Fruit fly (Drosophila melanogaster) whole organism, embryonic: ENCODE measurements around the gene Nepl13.

ENCODE experiments used
- CG10274 ChIP-seq: fragments of 200-800 bp; sonication (Bioruptor generic); optimal IDR thresholded peaks from 3 replicates; lab custom pipeline; 2017; ENCODE audit warnings: missing biosample characterization, mild to moderate bottlenecking, missing genetic modification characterization
- CG11504 ChIP-seq: fragments of 200-800 bp; sonication (Bioruptor generic); optimal IDR thresholded peaks from 3 replicates; lab custom pipeline; 2019; ENCODE audit warnings: missing biosample characterization, mild to moderate bottlenecking, missing genetic modification characterization, moderate library complexity
- CG14050 ChIP-seq: fragments of 200-800 bp; sonication (Bioruptor generic); IDR thresholded peaks from 3 replicates; pipeline ENCODE4 v1.3.6; 2022; ENCODE audit warnings: missing biosample characterization, missing genetic modification characterization
- CG15514 ChIP-seq: fragments of 200-800 bp; sonication (Bioruptor generic); optimal IDR thresholded peaks from 3 replicates; lab custom pipeline; 2017; ENCODE audit warnings: missing biosample characterization, missing genetic modification characterization, mild to moderate bottlenecking, moderate library complexity, missing genetic modification reagents
- CG15601 ChIP-seq: fragments of 200-800 bp; sonication (Bioruptor generic); optimal IDR thresholded peaks from 3 replicates; lab custom pipeline; 2019; ENCODE audit warnings: missing biosample characterization, mild to moderate bottlenecking, missing genetic modification characterization, moderate library complexity
- CG16863 ChIP-seq: fragments of 200-800 bp; sonication (Bioruptor generic); optimal IDR thresholded peaks from 3 replicates; lab custom pipeline; 2016; ENCODE audit warnings: missing biosample characterization, missing genetic modification characterization
- CG17328 ChIP-seq: fragments of 200-800 bp; sonication (Bioruptor generic); IDR thresholded peaks from 2 replicates; pipeline ENCODE4 v1.3.6; 2022; ENCODE audit warnings: missing biosample characterization, missing genetic modification characterization
- CG17568 ChIP-seq: fragments of 200-800 bp; sonication (Bioruptor generic); optimal IDR thresholded peaks from 2 replicates; lab custom pipeline; 2018; ENCODE audit warnings: missing biosample characterization, mild to moderate bottlenecking, missing genetic modification characterization, moderate library complexity
- CG17802 ChIP-seq: fragments of 200-800 bp; sonication (Bioruptor generic); optimal IDR thresholded peaks from 2 replicates; lab custom pipeline; 2018; ENCODE audit warnings: missing biosample characterization, mild to moderate bottlenecking, missing genetic modification characterization, moderate library complexity
- CG1832 ChIP-seq: fragments of 200-800 bp; sonication (Bioruptor generic); optimal IDR thresholded peaks from 2 replicates; lab custom pipeline; 2017; ENCODE audit warnings: missing biosample characterization, mild to moderate bottlenecking, missing genetic modification characterization, inconsistent platforms
- CG30403 ChIP-seq: fragments of 200-800 bp; sonication (Bioruptor generic); optimal IDR thresholded peaks from 3 replicates; lab custom pipeline; 2016; ENCODE audit warnings: missing biosample characterization, missing genetic modification characterization
- CG34422 ChIP-seq: fragments of 200-800 bp; sonication (Bioruptor generic); IDR thresholded peaks from 3 replicates; pipeline ENCODE4 v1.3.6; 2022; ENCODE audit warnings: missing biosample characterization, missing genetic modification characterization
- CG4360 ChIP-seq: fragments of 200-800 bp; sonication (Bioruptor generic); IDR thresholded peaks from 2 replicates; pipeline ENCODE4 v1.3.6; 2022; ENCODE audit warnings: missing biosample characterization, missing genetic modification characterization
- CG6654 ChIP-seq: fragments of 200-800 bp; sonication (Bioruptor generic); optimal IDR thresholded peaks from 2 replicates; lab custom pipeline; 2017; ENCODE audit warnings: missing biosample characterization, mild to moderate bottlenecking, missing genetic modification characterization
- CG8944 ChIP-seq: fragments of 200-800 bp; sonication (Bioruptor generic); optimal IDR thresholded peaks from 3 replicates; lab custom pipeline; 2016; ENCODE audit warnings: missing biosample characterization, missing genetic modification characterization
- CHES-1-like ChIP-seq: fragments of 200-800 bp; sonication (Bioruptor generic); optimal IDR thresholded peaks from 2 replicates; lab custom pipeline; 2016; ENCODE audit warnings: missing biosample characterization, missing genetic modification characterization
- D19B ChIP-seq: fragments of 200-800 bp; sonication (Bioruptor generic); optimal IDR thresholded peaks from 2 replicates; lab custom pipeline; 2017; ENCODE audit warnings: missing biosample characterization, mild to moderate bottlenecking, missing genetic modification characterization
- Dek ChIP-seq: fragments of 200-800 bp; sonication (Bioruptor generic); optimal IDR thresholded peaks from 3 replicates; lab custom pipeline; 2019; ENCODE audit warnings: missing biosample characterization, mild to moderate bottlenecking, missing genetic modification characterization, moderate library complexity
- Elba2 ChIP-seq: fragments of 200-800 bp; sonication (Bioruptor generic); optimal IDR thresholded peaks from 3 replicates; lab custom pipeline; 2016; ENCODE audit warnings: missing biosample characterization, missing genetic modification characterization
- Fer2 ChIP-seq: fragments of 200-800 bp; sonication (Bioruptor generic); optimal IDR thresholded peaks from 2 replicates; lab custom pipeline; 2018; ENCODE audit warnings: missing biosample characterization, mild to moderate bottlenecking, missing genetic modification characterization, moderate library complexity
- Fer3 ChIP-seq: fragments of 200-800 bp; sonication (Bioruptor generic); optimal IDR thresholded peaks from 2 replicates; lab custom pipeline; 2018; ENCODE audit warnings: missing biosample characterization, mild to moderate bottlenecking, missing genetic modification characterization, moderate library complexity
- Hmx ChIP-seq: fragments of 200-800 bp; sonication (Bioruptor generic); optimal IDR thresholded peaks from 2 replicates; lab custom pipeline; 2016; ENCODE audit warnings: missing biosample characterization, missing genetic modification characterization
- Hsf ChIP-seq: fragments of 200-800 bp; sonication (Bioruptor generic); optimal IDR thresholded peaks from 3 replicates; lab custom pipeline; 2016; ENCODE audit warnings: missing biosample characterization, missing genetic modification characterization
- Lim3 ChIP-seq: fragments of 200-800 bp; sonication (Bioruptor generic); IDR thresholded peaks from 2 replicates; pipeline ENCODE4 v1.3.6; 2022; ENCODE audit warnings: missing biosample characterization, missing genetic modification characterization
- MBD-R2 ChIP-seq: fragments of 200-800 bp; sonication (Bioruptor generic); IDR thresholded peaks from 2 replicates; pipeline ENCODE4 v1.3.6; 2022; ENCODE audit warnings: missing biosample characterization, missing genetic modification characterization
- NfI ChIP-seq: fragments of 200-800 bp; sonication (Bioruptor generic); optimal IDR thresholded peaks from 3 replicates; lab custom pipeline; 2018; ENCODE audit warnings: missing biosample characterization, mild to moderate bottlenecking, missing genetic modification characterization, moderate library complexity
- Rfx ChIP-seq: fragments of 200-800 bp; sonication (Bioruptor generic); IDR thresholded peaks from 2 replicates; pipeline ENCODE4 v1.3.6; 2022; ENCODE audit warnings: missing biosample characterization, missing genetic modification characterization
- Scr ChIP-seq: fragments of 200-800 bp; sonication (Bioruptor generic); IDR thresholded peaks from 2 replicates; pipeline ENCODE4 v1.3.6; 2022; ENCODE audit warnings: missing biosample characterization, missing genetic modification characterization; ENCODE audit not compliant: partially characterized antibody
- Spps ChIP-seq: fragments of 200-800 bp; sonication (Bioruptor generic); optimal IDR thresholded peaks from 2 replicates; lab custom pipeline; 2018; ENCODE audit warnings: missing biosample characterization, mild to moderate bottlenecking, missing genetic modification characterization
- caup ChIP-seq: fragments of 200-800 bp; sonication (Bioruptor generic); optimal IDR thresholded peaks from 3 replicates; lab custom pipeline; 2017; ENCODE audit warnings: missing biosample characterization, mild to moderate bottlenecking, missing genetic modification characterization, moderate library complexity; ENCODE audit not compliant: severe bottlenecking
- croc ChIP-seq: fragments of 200-800 bp; sonication (Bioruptor generic); conservative IDR thresholded peaks from 3 replicates; pipeline ENCODE4 v1.3.6; 2022; ENCODE audit warnings: missing biosample characterization, missing genetic modification characterization
- crol ChIP-seq: fragments of 200-800 bp; sonication (Bioruptor generic); IDR thresholded peaks from 2 replicates; pipeline ENCODE4 v1.3.6; 2022; ENCODE audit warnings: missing biosample characterization, missing genetic modification characterization
- eve ChIP-seq, 2 experiments: fragments of >200 bp; optimal IDR thresholded peaks; 2 replicates each; lab custom pipeline; 2017; ENCODE audit warnings: missing biosample characterization in 2 of 2, missing genetic modification characterization in 2 of 2
- grn ChIP-seq: fragments of 200-800 bp; sonication (Bioruptor generic); optimal IDR thresholded peaks from 3 replicates; lab custom pipeline; 2017; ENCODE audit warnings: missing biosample characterization, missing genetic modification characterization
- jigr1 ChIP-seq: fragments of 200-800 bp; sonication (Bioruptor generic); IDR thresholded peaks from 3 replicates; pipeline ENCODE4 v1.3.6; 2022; ENCODE audit warnings: missing biosample characterization, missing genetic modification characterization
- jing ChIP-seq: fragments of 200-800 bp; sonication (Bioruptor generic); optimal IDR thresholded peaks from 2 replicates; lab custom pipeline; 2018; ENCODE audit warnings: missing biosample characterization, mild to moderate bottlenecking, missing genetic modification characterization
- kay ChIP-seq: fragments of 200-800 bp; sonication (Bioruptor generic); optimal IDR thresholded peaks from 2 replicates; lab custom pipeline; 2016; ENCODE audit warnings: missing biosample characterization, missing genetic modification characterization
- luna ChIP-seq: fragments of 200-800 bp; sonication (Bioruptor generic); optimal IDR thresholded peaks from 2 replicates; lab custom pipeline; 2016; ENCODE audit warnings: missing biosample characterization, missing genetic modification characterization
- maf-S ChIP-seq: fragments of 200-800 bp; sonication (Bioruptor generic); optimal IDR thresholded peaks from 2 replicates; lab custom pipeline; 2016; ENCODE audit warnings: missing biosample characterization, missing genetic modification characterization
- mirr ChIP-seq: fragments of 200-800 bp; sonication (Bioruptor generic); optimal IDR thresholded peaks from 3 replicates; lab custom pipeline; 2018; ENCODE audit warnings: missing biosample characterization, mild to moderate bottlenecking, missing genetic modification characterization
- pan ChIP-seq, 4 experiments: fragments of >200 bp in 3 of 4; fragments of 200-800 bp in 1 of 4; sonication (Bioruptor generic) in 1 of 4; optimal IDR thresholded peaks in 3 of 4; IDR thresholded peaks in 1 of 4; 2 replicates each; pipeline versions ENCODE4 v1.3.6 to Lab custom; 2017 to 2022; ENCODE audit warnings: missing biosample characterization in 2 of 4, missing genetic modification characterization in 2 of 4, mixed read lengths in 1 of 4
- phol ChIP-seq: fragments of 200-800 bp; sonication (Bioruptor generic); optimal IDR thresholded peaks from 3 replicates; lab custom pipeline; 2018; ENCODE audit warnings: missing biosample characterization, mild to moderate bottlenecking, missing genetic modification characterization, moderate library complexity
- pnt ChIP-seq: fragments of 200-800 bp; sonication (Bioruptor generic); optimal IDR thresholded peaks from 3 replicates; lab custom pipeline; 2016; ENCODE audit warnings: missing biosample characterization, missing genetic modification characterization
- psq ChIP-seq: fragments of 200-800 bp; sonication (Bioruptor generic); optimal IDR thresholded peaks from 2 replicates; lab custom pipeline; 2017; ENCODE audit warnings: missing biosample characterization, missing genetic modification characterization
- sd ChIP-seq: fragments of 200-800 bp; sonication (Bioruptor generic); optimal IDR thresholded peaks from 3 replicates; lab custom pipeline; 2018; ENCODE audit warnings: missing biosample characterization, mild to moderate bottlenecking, missing genetic modification characterization, moderate library complexity
- sna ChIP-seq: fragments of 200-800 bp; sonication (Bioruptor generic); IDR thresholded peaks from 2 replicates; pipeline ENCODE4 v1.3.6; 2022; ENCODE audit warnings: missing biosample characterization, missing genetic modification characterization; ENCODE audit not compliant: partially characterized antibody
- zen2 ChIP-seq: fragments of 200-800 bp; sonication (Bioruptor generic); IDR thresholded peaks from 3 replicates; pipeline ENCODE4 v1.3.6; 2022; ENCODE audit warnings: missing biosample characterization, missing genetic modification characterization; ENCODE audit not compliant: partially characterized antibody

The Nepl13 gene

dm6 chr3R:22753895-22754774 is 6.7 kb downstream of the Nepl13 start (continued):
- no peak for TF ChIP-seq luna (GFP tag; lab: Kevin White, UChicago)
- TF ChIP-seq CG8944 (GFP tag; lab: Kevin White, UChicago) = peak; percentile 58
- peak; percentile 52 for TF ChIP-seq NfI (GFP tag; lab: Kevin White, UChicago)
- peak; percentile 74 for TF ChIP-seq phol (tag; lab: Kevin White, UChicago)
- TF ChIP-seq CG17802 (tag; lab: Kevin White, UChicago) = no peak
- TF ChIP-seq sna = peak; percentile 19; the same call in 1 of the 2 replicates
- TF ChIP-seq Fer2 (tag; lab: Kevin White, UChicago) = peak; percentile 37
- peak; percentile 48 for TF ChIP-seq mirr
- peak; percentile 47 for TF ChIP-seq pnt (GFP tag; lab: Kevin White, UChicago)
- no peak for TF ChIP-seq psq (GFP tag; lab: Kevin White, UChicago)
- TF ChIP-seq CG30403 = peak; percentile 84
- no peak for TF ChIP-seq Spps (tag; lab: Kevin White, UChicago)
- TF ChIP-seq CG14050 (GFP tag; lab: Robert Waterston, UW) = peak; percentile 36; the same call in 2 of the 3 replicates
- peak; percentile 19 for TF ChIP-seq CG17568 (GFP tag; lab: Kevin White, UChicago)
- TF ChIP-seq CG11504 (tag; lab: Kevin White, UChicago) = peak; percentile 83
- no peak for TF ChIP-seq Scr (GFP tag; lab: Robert Waterston, UW)
- TF ChIP-seq CG15601 (tag; lab: Kevin White, UChicago) = peak; percentile 15
- TF ChIP-seq Hsf (GFP tag; lab: Kevin White, UChicago) = peak; percentile 64
- peak; percentile 81 for TF ChIP-seq crol (GFP tag; lab: Robert Waterston, UW)
- TF ChIP-seq pan (optimal IDR thresholded peaks at IDR 0.05; lab: Kevin White, UChicago) = no peak
- TF ChIP-seq pan (GFP tag; optimal IDR thresholded peaks at IDR 0.05 in 1 of 2, IDR thresholded peaks at IDR 0.05 in 1 of 2) = peak in 1 of 2 experiments; percentile 51
- no peak for TF ChIP-seq maf-S
- TF ChIP-seq CG10274 (GFP tag; lab: Kevin White, UChicago) = peak; percentile 8
- peak; percentile 23; the same call in 1 of the 2 replicates for TF ChIP-seq MBD-R2 (GFP tag; lab: Robert Waterston, UW)
- peak; percentile 31 for TF ChIP-seq jing (GFP tag; lab: Kevin White, UChicago)
- no peak for TF ChIP-seq grn (GFP tag; lab: Kevin White, UChicago)
- no peak for TF ChIP-seq sd (tag; lab: Kevin White, UChicago)
- peak; percentile 37 for TF ChIP-seq CG16863 (GFP tag; lab: Kevin White, UChicago)
- no peak for TF ChIP-seq CG1832 (GFP tag; lab: Kevin White, UChicago)
- TF ChIP-seq CG34422 (GFP tag; lab: Robert Waterston, UW) = no peak; the same call in none of the 3 replicates
- TF ChIP-seq CG17328 (GFP tag; lab: Robert Waterston, UW) = peak; percentile 68
- TF ChIP-seq croc (GFP tag; lab: Robert Waterston, UW) = no peak; the same call in 2 of the 3 replicates
- TF ChIP-seq CG6654 = peak; percentile 33
- peak; percentile 51; the same call in 1 of the 3 replicates for TF ChIP-seq jigr1 (GFP tag; lab: Robert Waterston, UW)
- 0 out of 3 replicates have a peak, but pooled peaks have one; percentile 5 for TF ChIP-seq zen2
- peak; percentile 64 for TF ChIP-seq CG15514 (GFP tag; lab: Kevin White, UChicago)
- TF ChIP-seq CG4360 (GFP tag; lab: Robert Waterston, UW) = 0 out of 2 replicates have a peak, but pooled peaks have one; percentile 9
- peak; percentile 58 for TF ChIP-seq CHES-1-like
- TF ChIP-seq kay (GFP tag; lab: Kevin White, UChicago) = no peak
- TF ChIP-seq Lim3 (GFP tag; lab: Robert Waterston, UW) = no peak
- TF ChIP-seq Rfx (GFP tag; lab: Robert Waterston, UW) = peak; percentile 74
- no peak for TF ChIP-seq eve (GFP tag; optimal IDR thresholded peaks at IDR 0.05; lab: Kevin White, UChicago)
- peak; percentile 38 for TF ChIP-seq Hmx (GFP tag; lab: Kevin White, UChicago)
- no peak for TF ChIP-seq Elba2
- peak; percentile 9 for TF ChIP-seq caup (GFP tag; lab: Kevin White, UChicago)
- TF ChIP-seq D19B (GFP tag; lab: Kevin White, UChicago) = peak; percentile 59
- peak; percentile 18 for TF ChIP-seq Fer3 (tag; lab: Kevin White, UChicago)
- peak; percentile 58 for TF ChIP-seq Dek (tag; lab: Kevin White, UChicago)
